Worm (Caenorhabditis elegans) whole organism, young adult: ENCODE results near the gene Y97E10AR.8.

Experiments used
- F22D6.2 ChIP-seq: sonication (generic microtip); optimal IDR thresholded peaks from 2 replicates; lab custom pipeline; 2016; ENCODE audit warnings: mild to moderate bottlenecking, missing genetic modification characterization, missing compliant biosample characterization
- F39B2.1 ChIP-seq: fragments of 200-800 bp; sonication (Bioruptor generic); IDR thresholded peaks from 2 replicates; pipeline ENCODE4 v1.3.6; 2022; ENCODE audit warnings: missing genetic modification reagents, missing genetic modification characterization, missing compliant biosample characterization
- Y79H2A.3 ChIP-seq: fragments of 200-800 bp; sonication (Bioruptor generic); conservative IDR thresholded peaks from 2 replicates; pipeline ENCODE4 v1.3.6; 2022; ENCODE audit warnings: missing genetic modification reagents, missing genetic modification characterization, missing compliant biosample characterization
- aptf-2 ChIP-seq: fragments of 200-800 bp; sonication (Bioruptor generic); conservative IDR thresholded peaks from 2 replicates; pipeline ENCODE4 v1.3.6; 2022; ENCODE audit warnings: missing genetic modification reagents, missing genetic modification characterization, missing compliant biosample characterization
- die-1 ChIP-seq: sonication (generic microtip); optimal IDR thresholded peaks from 2 replicates; lab custom pipeline; 2016; ENCODE audit warnings: missing genotype, mild to moderate bottlenecking, missing genetic modification characterization, missing compliant biosample characterization
- egl-18 ChIP-seq: fragments of 200-800 bp; sonication (Bioruptor generic); IDR thresholded peaks from 2 replicates; pipeline ENCODE4 v1.3.6; 2022; ENCODE audit warnings: missing genetic modification reagents, missing genetic modification characterization, missing compliant biosample characterization
- lag-1 ChIP-seq: fragments of 200-800 bp; sonication (Bioruptor generic); IDR thresholded peaks from 2 replicates; pipeline ENCODE4 v1.3.6; 2022; ENCODE audit warnings: missing genetic modification reagents, missing genetic modification characterization, missing compliant biosample characterization
- lsy-27 ChIP-seq: sonication (generic microtip); optimal IDR thresholded peaks from 2 replicates; lab custom pipeline; 2017; ENCODE audit warnings: missing genetic modification characterization, mild to moderate bottlenecking, missing compliant biosample characterization, antibody characterized with exemption, missing genotype, borderline replicate concordance; ENCODE audit not compliant: insufficient read depth
- nfya-1 ChIP-seq: sonication (generic microtip); optimal IDR thresholded peaks from 2 replicates; lab custom pipeline; 2017; ENCODE audit warnings: antibody characterized with exemption, missing compliant biosample characterization, missing genetic modification characterization, borderline replicate concordance; ENCODE audit not compliant: insufficient read depth
- nhr-179 ChIP-seq: sonication (generic microtip); optimal IDR thresholded peaks from 2 replicates; lab custom pipeline; 2016; ENCODE audit warnings: mild to moderate bottlenecking, missing genetic modification characterization, missing compliant biosample characterization
- snpc-1.1 ChIP-seq: sonication (generic microtip); optimal IDR thresholded peaks from 2 replicates; lab custom pipeline; 2017; ENCODE audit warnings: missing genetic modification characterization, mild to moderate bottlenecking, missing compliant biosample characterization, antibody characterized with exemption, moderate library complexity, missing genotype, missing genetic modification reagents; ENCODE audit not compliant: insufficient read depth
- snpc-4 ChIP-seq, 5 experiments: fragments of 150-350 bp in 1 of 5; sonication (generic microtip) in 4 of 5; optimal IDR thresholded peaks; 2 replicates each; lab custom pipeline; 2014 to 2018; ENCODE audit warnings: missing genetic modification characterization in 5 of 5, missing biosample characterization in 3 of 5, antibody characterized with exemption in 2 of 5, mild to moderate bottlenecking in 2 of 5, missing compliant biosample characterization in 2 of 5, missing genotype in 2 of 5, moderate library complexity in 2 of 5, missing genetic modification reagents in 1 of 5
- tbp1 ChIP-seq: fragments of 200-800 bp; sonication (Bioruptor generic); optimal IDR thresholded peaks from 2 replicates; lab custom pipeline; 2018; ENCODE audit warnings: mild to moderate bottlenecking, missing genetic modification characterization, missing compliant biosample characterization
- ztf-18 ChIP-seq: sonication (generic microtip); optimal IDR thresholded peaks from 2 replicates; lab custom pipeline; 2016; ENCODE audit warnings: missing genotype, mild to moderate bottlenecking, missing genetic modification characterization, missing compliant biosample characterization

ce11 chrV:8051851-8052250, 46.8 kb downstream of the Y97E10AR.8 start, which contains the start of gene sth-1:
- TF ChIP-seq F22D6.2 (tag; lab: Kevin White, UChicago) (no peak), Y79H2A.3 (no peak), die-1 (no peak), snpc-4 (GFP tag; optimal IDR thresholded peaks at IDR 0.05; lab: Kevin White, UChicago) (no peak), snpc-4 (tag; optimal IDR thresholded peaks at IDR 0.05; lab: Kevin White, UChicago) (no peak), nfya-1 (tag; lab: Kevin White, UChicago) (no peak), F39B2.1 (GFP tag; lab: Robert Waterston, UW) (no peak), lsy-27 (tag; lab: Kevin White, UChicago) (no peak), snpc-1.1 (tag; lab: Kevin White, UChicago) (no peak), tbp1 (GFP tag; lab: Kevin White, UChicago) (no peak), ztf-18 (tag; lab: Kevin White, UChicago) (no peak), aptf-2 (no peak), egl-18 (GFP tag; lab: Robert Waterston, UW) (no peak), lag-1 (no peak), nhr-179 (tag; lab: Kevin White, UChicago) (no peak)
